Worm (Caenorhabditis elegans) whole organism, mixed stage, embryonic: ENCODE measurements around the gene sra-35.

Experiments used
- M03D4.4 ChIP-seq: sonication (generic microtip); optimal IDR thresholded peaks from 2 replicates; lab custom pipeline; 2017; ENCODE audit warnings: mild to moderate bottlenecking, missing genetic modification characterization, missing compliant biosample characterization
- blmp-1 ChIP-seq: fragments of 150-350 bp; optimal IDR thresholded peaks from 2 replicates; lab custom pipeline; 2014; ENCODE audit warnings: missing biosample characterization, missing genetic modification characterization
- ceh-43 ChIP-seq: fragments of 200-800 bp; sonication (Bioruptor generic); optimal IDR thresholded peaks from 2 replicates; lab custom pipeline; 2018; ENCODE audit warnings: mild to moderate bottlenecking, missing genetic modification characterization, moderate library complexity, missing compliant biosample characterization
- ceh-83 ChIP-seq: fragments of 200-800 bp; sonication (Bioruptor generic); optimal IDR thresholded peaks from 2 replicates; lab custom pipeline; 2018; ENCODE audit warnings: mild to moderate bottlenecking, missing genetic modification characterization, missing compliant biosample characterization
- ces-1 ChIP-seq: fragments of 150-350 bp; optimal IDR thresholded peaks from 2 replicates; lab custom pipeline; 2014; ENCODE audit warnings: missing biosample characterization, missing genetic modification reagents, missing genetic modification characterization
- cnd-1 ChIP-seq: fragments of 200-800 bp; sonication (Bioruptor generic); optimal IDR thresholded peaks from 2 replicates; lab custom pipeline; 2018; ENCODE audit warnings: mild to moderate bottlenecking, missing genetic modification characterization, missing compliant biosample characterization
- drap-1 ChIP-seq: fragments of 200-800 bp; sonication (Bioruptor generic); optimal IDR thresholded peaks from 3 replicates; lab custom pipeline; 2018; ENCODE audit warnings: mild to moderate bottlenecking, missing genetic modification characterization, missing compliant biosample characterization
- elt-1 ChIP-seq: sonication (generic microtip); optimal IDR thresholded peaks from 2 replicates; lab custom pipeline; 2017; ENCODE audit warnings: missing genetic modification characterization, mild to moderate bottlenecking, missing compliant biosample characterization, antibody characterized with exemption, moderate library complexity, borderline replicate concordance; ENCODE audit not compliant: insufficient read depth
- elt-3 ChIP-seq: fragments of 150-350 bp; optimal IDR thresholded peaks from 2 replicates; lab custom pipeline; 2014; ENCODE audit warnings: missing biosample characterization, missing genetic modification characterization
- hlh-1 ChIP-seq: fragments of 150-350 bp; optimal IDR thresholded peaks from 2 replicates; lab custom pipeline; 2014; ENCODE audit warnings: missing biosample characterization, missing genetic modification reagents, missing genetic modification characterization
- lin-13 ChIP-seq: fragments of 150-350 bp; optimal IDR thresholded peaks from 2 replicates; lab custom pipeline; 2014; ENCODE audit warnings: missing biosample characterization, missing genetic modification characterization
- lin-32 ChIP-seq: fragments of 200-800 bp; sonication (Bioruptor generic); optimal IDR thresholded peaks from 2 replicates; lab custom pipeline; 2018; ENCODE audit warnings: mild to moderate bottlenecking, missing genetic modification characterization, missing compliant biosample characterization
- mab-5 ChIP-seq: fragments of 150-350 bp; optimal IDR thresholded peaks from 2 replicates; lab custom pipeline; 2014; ENCODE audit warnings: missing biosample characterization, missing genetic modification characterization
- mls-2 ChIP-seq: sonication (generic microtip); optimal IDR thresholded peaks from 2 replicates; lab custom pipeline; 2016; ENCODE audit warnings: mild to moderate bottlenecking, missing genetic modification characterization, moderate library complexity, missing compliant biosample characterization
- nhr-12 ChIP-seq: fragments of 150-350 bp; optimal IDR thresholded peaks from 2 replicates; lab custom pipeline; 2014; ENCODE audit warnings: missing biosample characterization, missing genetic modification characterization
- nhr-2 ChIP-seq: fragments of 150-350 bp; optimal IDR thresholded peaks from 2 replicates; lab custom pipeline; 2014; ENCODE audit warnings: missing biosample characterization, missing genetic modification characterization
- nhr-237 ChIP-seq: fragments of 150-350 bp; optimal IDR thresholded peaks from 2 replicates; lab custom pipeline; 2014; ENCODE audit warnings: missing biosample characterization, missing genetic modification characterization
- nhr-76 ChIP-seq: sonication (generic microtip); optimal IDR thresholded peaks from 2 replicates; lab custom pipeline; 2017; ENCODE audit warnings: missing biosample characterization, missing genetic modification characterization
- pha-4 ChIP-seq: fragments of 150-350 bp; optimal IDR thresholded peaks from 2 replicates; lab custom pipeline; 2018; ENCODE audit warnings: missing biosample characterization, missing genetic modification reagents, missing genetic modification characterization
- sem-2 ChIP-seq: fragments of 200-800 bp; sonication (Bioruptor generic); optimal IDR thresholded peaks from 2 replicates; lab custom pipeline; 2018; ENCODE audit warnings: mild to moderate bottlenecking, missing genetic modification characterization, missing compliant biosample characterization
- sptf-1 ChIP-seq: sonication (generic microtip); optimal IDR thresholded peaks from 2 replicates; lab custom pipeline; 2017; ENCODE audit warnings: mild to moderate bottlenecking, missing genetic modification characterization, moderate library complexity, missing compliant biosample characterization
- tbx-8 ChIP-seq: fragments of 200-800 bp; sonication (Bioruptor generic); optimal IDR thresholded peaks from 2 replicates; lab custom pipeline; 2018; ENCODE audit warnings: mild to moderate bottlenecking, missing genetic modification characterization, moderate library complexity, missing compliant biosample characterization
- unc-120 ChIP-seq: sonication (generic microtip); optimal IDR thresholded peaks from 2 replicates; lab custom pipeline; 2017; ENCODE audit warnings: missing genetic modification characterization, missing compliant biosample characterization; ENCODE audit not compliant: poor library complexity, severe bottlenecking
- unc-39 ChIP-seq: fragments of 150-350 bp; optimal IDR thresholded peaks from 2 replicates; lab custom pipeline; 2014; ENCODE audit warnings: missing biosample characterization, missing genetic modification characterization
- unc-62 ChIP-seq: fragments of 150-350 bp; optimal IDR thresholded peaks from 2 replicates; lab custom pipeline; 2014; ENCODE audit warnings: missing biosample characterization, missing genetic modification reagents, missing genetic modification characterization
- zip-8 ChIP-seq: fragments of 150-350 bp; optimal IDR thresholded peaks from 2 replicates; lab custom pipeline; 2014; ENCODE audit warnings: missing biosample characterization, missing genetic modification characterization
- ztf-11 ChIP-seq: fragments of 150-350 bp; optimal IDR thresholded peaks from 2 replicates; lab custom pipeline; 2014; ENCODE audit warnings: missing biosample characterization, missing genetic modification characterization

sra-35 gene

DNA sequence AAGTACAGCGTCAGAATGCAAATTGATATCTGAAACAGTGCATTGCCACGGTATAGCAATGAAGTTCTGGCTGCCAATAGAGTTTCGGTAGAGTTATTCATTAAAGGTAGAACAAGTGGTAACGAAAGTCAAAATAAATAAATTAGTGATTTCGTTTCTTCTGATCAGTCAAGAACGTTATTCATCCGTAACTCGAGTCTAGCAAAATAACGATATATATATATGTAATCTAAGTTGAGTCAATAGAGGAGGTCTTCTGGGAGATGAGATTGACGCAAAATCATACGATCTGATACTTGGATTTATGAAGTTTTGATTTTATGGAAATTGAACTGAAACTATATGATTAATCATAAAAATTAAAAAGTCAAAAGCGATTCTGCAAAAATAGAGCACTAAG is at the start of gene sra-35:
Gene sra-35, minus strand, starts transcription at position 101 of the 400 bp plus-strand sequence.
- TF ChIP-seq nhr-76 (tag; lab: Kevin White, UChicago) (no peak), ceh-83 (GFP tag; lab: Kevin White, UChicago) (no peak), nhr-237 (tag; lab: Kevin White, UChicago) (no peak), unc-120 (tag; lab: Kevin White, UChicago) (no peak), mls-2 (tag; lab: Kevin White, UChicago) (no peak), elt-1 (tag; lab: Kevin White, UChicago) (no peak), nhr-2 (no peak)

DNA sequence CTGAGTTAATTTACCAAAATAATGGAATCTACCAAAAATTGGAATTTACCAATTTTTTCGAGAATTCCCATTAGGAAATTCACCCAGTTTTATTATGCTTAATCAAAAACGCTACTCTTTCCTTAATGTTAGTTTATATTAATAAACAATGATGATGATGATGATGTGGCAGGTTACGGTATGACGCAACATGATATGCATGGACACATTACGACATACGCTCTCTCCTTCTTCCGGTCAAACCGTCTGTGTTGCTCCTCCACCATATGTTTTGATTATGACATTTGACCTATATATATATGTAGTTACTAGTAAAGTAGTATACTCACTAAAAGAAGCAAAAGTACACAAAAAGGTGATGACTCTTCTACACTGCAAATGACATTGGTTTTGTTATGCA is 49.7 kb upstream of the sra-35 start:
- peak; percentile 61 for TF ChIP-seq cnd-1 (tag; lab: Kevin White, UChicago)
- no peak for TF ChIP-seq M03D4.4 (tag; lab: Kevin White, UChicago)
- TF ChIP-seq nhr-12 (tag; lab: Kevin White, UChicago): no peak
- TF ChIP-seq unc-62 (GFP tag; lab: Kevin White, UChicago): peak; percentile 52
- TF ChIP-seq lin-32 (GFP tag; lab: Kevin White, UChicago): peak; percentile 46
- no peak for TF ChIP-seq blmp-1 (tag; lab: Kevin White, UChicago)
- TF ChIP-seq zip-8 (tag; lab: Kevin White, UChicago): peak; percentile 92
- no peak for TF ChIP-seq unc-120 (tag; lab: Kevin White, UChicago)
- no peak for TF ChIP-seq ces-1 (GFP tag; lab: Kevin White, UChicago)
- TF ChIP-seq elt-3 (tag; lab: Kevin White, UChicago): no peak
- TF ChIP-seq mab-5 (tag; lab: Kevin White, UChicago): no peak
- peak; percentile 99 for TF ChIP-seq nhr-2
- TF ChIP-seq hlh-1 (tag; lab: Kevin White, UChicago): no peak

DNA sequence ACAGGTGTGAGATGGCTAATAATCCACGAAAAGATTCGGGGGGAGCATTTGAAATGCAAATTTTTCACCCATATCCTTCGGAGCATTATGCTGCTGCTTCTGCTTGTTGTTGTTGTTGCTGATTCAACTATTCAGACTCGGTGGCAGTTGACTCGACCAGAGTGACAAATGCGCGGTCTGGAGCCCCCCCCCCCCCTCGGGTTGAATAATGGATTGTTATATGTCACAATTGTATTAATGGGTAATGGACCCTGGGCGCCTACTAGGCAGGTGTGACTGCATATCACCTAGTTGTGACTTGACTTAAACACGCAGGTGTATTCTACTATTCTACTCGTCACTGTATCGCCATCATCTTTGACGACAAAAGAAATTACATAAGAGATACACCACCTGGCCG is 47.9 kb upstream of the sra-35 start:
- TF ChIP-seq lin-13 (tag; lab: Kevin White, UChicago) (no peak), sptf-1 (tag; lab: Kevin White, UChicago) (peak; percentile 49)

DNA sequence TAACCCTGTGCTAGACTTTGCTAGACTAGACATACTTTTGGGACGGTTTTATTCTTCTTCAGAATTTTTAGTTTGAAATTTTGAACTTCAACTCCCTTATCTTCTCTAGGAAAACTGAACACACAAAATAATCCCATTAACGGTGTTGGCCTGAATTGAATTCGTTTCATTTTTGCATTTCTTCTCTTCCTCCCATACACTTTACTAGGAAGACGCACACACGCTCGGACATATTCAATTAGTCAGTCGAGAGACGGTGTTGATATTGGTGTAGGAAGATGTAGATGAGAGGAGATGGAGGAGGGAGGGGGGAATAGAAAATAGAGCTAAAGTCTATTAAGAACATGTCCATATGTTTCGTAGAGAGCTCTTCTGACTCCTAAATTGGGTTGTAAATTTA is 47.0 kb upstream of the sra-35 start:
- TF ChIP-seq ces-1 (GFP tag; lab: Kevin White, UChicago): peak; percentile 98
- no peak for TF ChIP-seq nhr-76 (tag; lab: Kevin White, UChicago)
- TF ChIP-seq lin-13 (tag; lab: Kevin White, UChicago): no peak

DNA sequence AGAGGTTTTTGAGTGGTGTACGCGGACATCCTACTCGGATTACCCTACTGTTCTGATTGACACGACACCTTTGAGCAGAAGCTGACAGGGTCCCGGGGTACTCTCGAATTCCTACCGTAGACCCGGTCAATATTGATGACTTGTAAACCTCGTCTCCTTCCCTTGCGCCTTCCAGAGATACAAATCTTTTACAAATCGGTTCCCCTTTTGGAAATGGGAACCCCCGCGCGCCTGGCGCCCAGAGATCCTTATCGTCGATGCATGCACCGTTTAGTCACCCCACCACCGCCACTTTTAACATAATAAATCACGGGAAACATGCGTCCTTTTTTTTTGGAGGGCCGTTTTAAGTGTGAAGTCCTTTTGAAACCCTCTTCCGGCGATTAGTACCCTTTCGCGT is 45.4 kb upstream of the sra-35 start:
- TF ChIP-seq tbx-8 (GFP tag; lab: Kevin White, UChicago): no peak
- no peak for TF ChIP-seq blmp-1 (tag; lab: Kevin White, UChicago)
- TF ChIP-seq sem-2 (GFP tag; lab: Kevin White, UChicago): no peak
- TF ChIP-seq lin-32 (GFP tag; lab: Kevin White, UChicago): no peak
- no peak for TF ChIP-seq cnd-1 (tag; lab: Kevin White, UChicago)
- TF ChIP-seq drap-1: no peak

DNA sequence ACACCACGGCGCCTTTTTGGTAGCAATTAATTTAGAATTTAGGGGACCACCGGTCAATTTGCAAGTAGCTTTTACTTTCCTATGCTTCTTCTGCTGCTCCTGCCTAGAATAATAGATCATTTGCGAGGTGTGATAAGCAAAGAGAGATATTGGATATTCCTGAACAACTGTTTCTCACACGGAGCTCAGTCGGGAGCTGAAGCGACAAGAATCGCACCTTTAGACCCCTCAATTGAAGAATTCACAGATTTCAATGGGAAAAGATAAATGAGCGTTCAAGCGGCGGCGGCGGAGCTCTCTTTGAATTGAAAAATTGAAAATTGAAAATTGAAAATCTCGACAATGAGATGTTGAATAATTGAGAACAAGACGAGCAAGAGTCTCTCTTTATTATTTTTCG is 44.9 kb upstream of the sra-35 start:
- TF ChIP-seq sem-2 (GFP tag; lab: Kevin White, UChicago) (no peak), hlh-1 (tag; lab: Kevin White, UChicago) (peak; percentile 92), pha-4 (tag; lab: Kevin White, UChicago) (no peak), unc-120 (tag; lab: Kevin White, UChicago) (peak; percentile 4)

DNA sequence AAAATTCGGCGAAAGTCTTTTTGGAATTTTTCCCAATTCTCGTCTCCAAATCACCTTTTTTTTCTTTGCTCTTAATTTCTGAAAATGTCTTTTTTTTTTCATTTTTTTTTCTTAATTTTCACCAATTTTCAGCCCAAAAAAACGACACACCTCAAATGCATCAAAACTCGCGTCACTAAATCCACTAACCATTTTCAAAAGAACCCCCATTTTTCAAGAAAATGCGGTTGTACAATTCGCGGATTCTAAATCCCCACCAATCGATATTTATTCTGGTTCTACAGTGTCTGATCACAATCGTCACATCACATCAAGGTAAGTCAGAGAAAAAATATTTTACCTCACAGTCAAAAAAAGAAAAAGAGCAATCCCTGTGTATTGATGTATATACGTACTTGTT is 44.2 kb upstream of the sra-35 start, which contains the start of gene vab-1:
Gene vab-1, plus strand, starts transcription at position 133 of the 400 bp plus-strand sequence.
- TF ChIP-seq cnd-1 (tag; lab: Kevin White, UChicago): no peak
- no peak for TF ChIP-seq unc-39 (tag; lab: Kevin White, UChicago)
- no peak for TF ChIP-seq zip-8 (tag; lab: Kevin White, UChicago)
- TF ChIP-seq ceh-43 (GFP tag; lab: Kevin White, UChicago): no peak
- no peak for TF ChIP-seq ztf-11 (tag; lab: Kevin White, UChicago)
- no peak for TF ChIP-seq mls-2 (tag; lab: Kevin White, UChicago)
- TF ChIP-seq ceh-83 (GFP tag; lab: Kevin White, UChicago): no peak
- TF ChIP-seq drap-1: no peak
- no peak for TF ChIP-seq nhr-12 (tag; lab: Kevin White, UChicago)
- TF ChIP-seq elt-1 (tag; lab: Kevin White, UChicago): no peak
- TF ChIP-seq unc-62 (GFP tag; lab: Kevin White, UChicago): no peak
- TF ChIP-seq blmp-1 (tag; lab: Kevin White, UChicago): no peak
- TF ChIP-seq, all 35 proteins: peak for 0
